Worm (Caenorhabditis elegans): Measurements from ENCODE around the gene F11A5.18.

F11A5.18 gene

DNA sequence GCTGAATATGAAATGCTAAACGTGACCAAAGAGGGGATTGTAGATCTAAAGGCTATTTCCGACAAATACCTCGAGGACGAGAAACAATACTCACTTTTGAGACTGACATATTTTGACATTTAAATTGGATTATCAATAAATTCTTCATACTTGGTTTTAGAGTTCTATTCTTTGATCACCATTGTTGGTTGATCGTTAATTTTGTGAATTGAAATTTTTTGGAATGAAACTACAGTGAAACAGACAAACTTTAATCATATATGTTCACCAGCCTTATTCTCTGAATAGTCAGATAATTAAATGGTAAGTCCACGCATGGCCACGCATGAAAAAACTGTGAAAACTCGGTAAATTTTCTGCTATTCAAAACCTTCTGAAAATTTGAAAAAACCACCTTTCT lies at the start of gene F11A5.18:
Gene F11A5.18 (plus strand): TSS at position 301 of the 400 bp plus-strand sequence.
- TF ChIP-seq dao-5 (tag; optimal IDR thresholded peaks at IDR 0.05) = no peak
- TF ChIP-seq him-1 (tag; optimal IDR thresholded peaks at IDR 0.05) = no peak
- no peak for TF ChIP-seq W03F9.2 (tag; optimal IDR thresholded peaks at IDR 0.05)

DNA sequence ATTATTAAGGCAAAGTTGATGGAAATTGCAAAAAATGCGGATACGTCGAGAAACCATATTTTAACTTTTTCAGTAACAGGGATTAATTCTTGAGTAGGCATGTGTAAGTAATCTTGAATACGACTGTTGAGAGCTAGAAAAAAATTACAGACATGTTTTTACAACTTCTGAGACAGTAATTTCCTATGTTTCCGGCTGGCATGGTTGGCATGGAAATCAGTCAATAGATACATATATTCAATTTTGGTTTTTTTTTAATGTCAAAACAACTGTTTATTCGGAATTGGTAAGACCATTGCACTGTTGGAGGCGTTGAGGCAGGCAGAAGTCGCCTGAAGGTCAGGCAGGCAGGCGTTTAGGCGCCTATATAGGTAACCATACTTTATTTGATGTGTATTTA lies 49.3 kb upstream of the F11A5.18 start, which contains the start of gene str-254:
Gene str-254 (minus strand): TSS at position 101 of the 400 bp plus-strand sequence.
- TF ChIP-seq him-1 (tag; optimal IDR thresholded peaks at IDR 0.05) = no peak
- TF ChIP-seq dao-5 (tag; optimal IDR thresholded peaks at IDR 0.05) = no peak
- TF ChIP-seq W03F9.2 (tag; optimal IDR thresholded peaks at IDR 0.05) = no peak

DNA sequence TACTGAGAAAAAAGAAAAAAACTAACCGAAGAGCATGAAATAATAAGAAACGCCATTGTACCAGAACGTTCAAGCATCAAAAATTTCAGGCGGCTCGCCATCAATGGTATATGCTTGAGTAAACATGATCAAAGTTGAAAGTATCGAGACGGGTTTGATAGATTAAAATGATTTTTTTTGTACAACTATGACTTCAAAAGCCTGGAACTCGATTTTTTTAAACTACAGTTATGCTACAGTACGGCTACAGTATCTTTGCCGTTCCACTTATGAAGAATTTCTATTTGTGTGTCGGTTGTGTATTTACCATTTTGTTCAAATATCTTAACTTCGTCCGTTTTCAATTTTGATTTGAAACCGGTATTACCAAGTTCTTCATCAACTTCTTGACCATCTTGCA lies 47.6 kb upstream of the F11A5.18 start, which contains the start of gene str-97:
Gene str-97 (minus strand): TSS at position 101 of the 400 bp plus-strand sequence.
- TF ChIP-seq him-1 (tag; optimal IDR thresholded peaks at IDR 0.05) (no peak), W03F9.2 (tag; optimal IDR thresholded peaks at IDR 0.05) (no peak), dao-5 (tag; optimal IDR thresholded peaks at IDR 0.05) (no peak)

DNA sequence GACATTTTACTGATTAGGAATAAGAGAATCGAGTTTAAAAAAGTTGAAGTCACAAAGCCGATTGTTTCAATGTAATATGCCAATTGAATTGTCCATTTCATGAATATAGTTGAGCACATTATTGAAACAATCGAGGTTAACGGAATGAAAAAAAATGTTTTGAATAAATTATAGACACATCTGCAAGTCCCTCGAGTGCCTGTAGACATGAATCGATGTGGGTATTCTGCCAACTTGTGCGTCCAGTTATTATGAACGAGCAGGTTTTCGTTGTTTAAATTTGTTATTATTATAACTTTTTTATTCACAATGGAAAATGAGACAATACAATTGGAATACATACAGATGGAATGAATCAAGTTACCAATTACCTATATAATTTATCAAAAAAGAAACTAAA lies 44.3 kb upstream of the F11A5.18 start, which contains the start of gene str-99:
Gene str-99 (minus strand): TSS at position 101 of the 400 bp plus-strand sequence.
- TF ChIP-seq W03F9.2 (tag; optimal IDR thresholded peaks at IDR 0.05) (no peak), him-1 (tag; optimal IDR thresholded peaks at IDR 0.05) (no peak), dao-5 (tag; optimal IDR thresholded peaks at IDR 0.05) (no peak)

DNA sequence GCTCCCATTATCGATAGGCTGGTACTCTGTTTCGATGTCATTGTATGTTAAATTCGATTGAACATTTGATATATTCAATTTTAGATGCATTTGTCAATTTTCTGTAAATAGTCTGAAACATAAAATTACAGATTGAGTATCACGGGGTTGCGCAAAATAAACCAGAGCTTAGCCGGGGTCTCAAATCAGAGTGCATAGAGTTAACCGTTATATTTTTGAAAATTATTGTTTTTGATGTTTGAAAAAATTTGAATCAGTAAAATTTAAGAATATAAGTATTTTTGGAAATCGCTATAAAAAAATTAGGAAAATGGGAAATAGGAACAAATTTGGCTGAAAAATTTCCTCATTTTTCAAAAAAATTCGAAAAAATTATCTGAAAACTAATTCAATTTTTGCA lies 43.1 kb upstream of the F11A5.18 start, which contains the start of gene F10A3.17:
Gene F10A3.17 (minus strand): TSS at position 101 of the 400 bp plus-strand sequence.
- no peak for TF ChIP-seq dao-5 (tag; optimal IDR thresholded peaks at IDR 0.05)
- TF ChIP-seq him-1 (tag; optimal IDR thresholded peaks at IDR 0.05) = no peak
- TF ChIP-seq W03F9.2 (tag; optimal IDR thresholded peaks at IDR 0.05) = no peak

DNA sequence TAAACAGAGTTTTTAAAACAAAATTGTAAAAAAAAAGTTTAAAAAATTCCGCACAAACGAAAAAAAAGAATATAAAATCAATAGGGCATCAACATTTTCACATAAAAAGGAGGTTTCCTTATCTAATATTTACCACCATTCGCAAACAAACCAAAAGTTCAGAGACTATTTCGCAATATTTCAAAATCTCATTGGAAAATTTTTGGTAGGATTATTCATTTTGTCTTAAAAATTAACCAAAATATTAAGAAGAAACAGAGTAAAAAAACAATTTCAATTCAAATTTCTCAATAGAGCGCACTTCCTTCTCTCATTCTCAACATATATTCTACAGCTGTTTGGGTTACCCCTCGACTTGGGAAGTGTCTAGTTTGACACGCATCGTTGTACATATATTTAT lies 42.6 kb upstream of the F11A5.18 start:
- TF ChIP-seq him-1 (tag; optimal IDR thresholded peaks at IDR 0.05) (no peak), W03F9.2 (tag; optimal IDR thresholded peaks at IDR 0.05) (no peak)

DNA sequence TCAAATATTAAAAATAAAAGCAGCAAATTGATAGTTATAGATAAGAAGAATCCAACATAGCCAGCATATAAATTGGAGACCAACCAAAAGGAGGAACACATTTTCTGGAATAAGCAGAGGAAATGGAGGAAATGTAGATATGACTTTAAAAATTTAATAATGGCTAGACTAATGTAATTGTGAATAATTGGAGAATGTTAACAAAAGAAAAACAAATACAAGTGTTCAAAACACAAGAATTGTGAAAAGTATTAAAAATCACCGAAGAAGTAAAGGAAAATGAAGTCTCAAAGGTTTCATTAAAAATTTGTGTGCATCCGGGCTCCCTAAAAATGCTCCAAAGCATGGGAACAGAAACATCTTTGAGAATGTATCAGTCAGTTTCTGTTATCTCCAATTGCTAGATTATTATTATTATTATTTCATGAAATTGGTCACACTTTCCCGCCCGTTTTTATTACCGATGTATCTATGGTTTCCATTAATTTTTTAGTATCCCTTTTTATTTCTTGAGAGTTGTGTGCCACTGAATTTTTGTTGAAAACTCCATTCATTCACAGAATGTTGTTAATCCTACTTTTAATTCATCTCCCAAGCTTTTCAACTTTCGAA lies 40.5 kb upstream of the F11A5.18 start, which contains the start of the genes str-109 and F10A3.11:
Gene str-109 (minus strand): TSS at position 101 of the 612 bp plus-strand sequence.
Gene F10A3.11 (plus strand): TSS at position 562 of the 612 bp plus-strand sequence.
- TF ChIP-seq him-1 (tag; optimal IDR thresholded peaks at IDR 0.05) = no peak
- TF ChIP-seq dao-5 (tag; optimal IDR thresholded peaks at IDR 0.05) = no peak
- no peak for TF ChIP-seq W03F9.2 (tag; optimal IDR thresholded peaks at IDR 0.05)

DNA sequence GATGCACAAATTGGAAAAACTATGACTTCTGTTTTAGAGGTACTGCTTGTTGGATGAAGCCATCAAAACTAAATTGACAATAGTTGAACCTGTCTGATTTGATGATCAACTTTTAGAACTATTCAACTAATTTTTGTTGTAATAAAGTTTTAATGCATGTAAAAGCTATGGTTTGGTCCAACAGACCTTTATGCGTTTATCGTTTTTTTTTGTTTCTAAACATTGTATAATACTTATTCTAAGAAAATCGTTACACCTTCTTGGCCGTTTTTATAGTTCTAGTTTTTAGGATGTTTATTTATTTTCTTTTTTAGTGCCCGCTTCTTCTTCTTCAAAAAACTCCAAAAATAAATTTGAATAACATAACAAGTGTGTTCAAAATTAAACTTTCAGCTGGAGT lies 39.0 kb upstream of the F11A5.18 start, which contains the start of gene F10A3.12:
Gene F10A3.12 (plus strand): TSS at position 301 of the 400 bp plus-strand sequence.
- TF ChIP-seq him-1 (tag; optimal IDR thresholded peaks at IDR 0.05) (no peak), W03F9.2 (tag; optimal IDR thresholded peaks at IDR 0.05) (no peak), dao-5 (tag; optimal IDR thresholded peaks at IDR 0.05) (no peak)

DNA sequence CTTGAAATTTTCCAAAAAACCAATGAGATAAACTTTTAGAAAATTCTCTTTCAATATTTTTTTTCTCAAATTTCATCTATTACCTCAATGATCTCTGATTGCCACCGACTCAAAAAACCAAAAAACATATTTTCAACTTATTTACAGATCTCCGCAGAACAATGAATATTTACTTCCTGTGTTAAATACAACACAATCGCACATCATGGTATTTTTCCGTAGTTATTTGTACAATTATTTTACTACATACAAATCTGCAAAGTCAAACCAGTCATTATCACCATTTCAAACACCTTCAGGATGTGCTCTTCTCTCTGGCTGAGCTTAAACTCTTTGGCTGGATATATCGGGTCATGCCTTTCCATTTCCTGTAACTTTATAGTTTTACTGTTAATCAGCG lies 36.8 kb upstream of the F11A5.18 start, which contains the start of gene str-108:
Gene str-108 (plus strand): TSS at position 301 of the 400 bp plus-strand sequence.
- no peak for TF ChIP-seq him-1 (tag; optimal IDR thresholded peaks at IDR 0.05)
- TF ChIP-seq W03F9.2 (tag; optimal IDR thresholded peaks at IDR 0.05) = no peak
- TF ChIP-seq dao-5 (tag; optimal IDR thresholded peaks at IDR 0.05) = no peak

DNA sequence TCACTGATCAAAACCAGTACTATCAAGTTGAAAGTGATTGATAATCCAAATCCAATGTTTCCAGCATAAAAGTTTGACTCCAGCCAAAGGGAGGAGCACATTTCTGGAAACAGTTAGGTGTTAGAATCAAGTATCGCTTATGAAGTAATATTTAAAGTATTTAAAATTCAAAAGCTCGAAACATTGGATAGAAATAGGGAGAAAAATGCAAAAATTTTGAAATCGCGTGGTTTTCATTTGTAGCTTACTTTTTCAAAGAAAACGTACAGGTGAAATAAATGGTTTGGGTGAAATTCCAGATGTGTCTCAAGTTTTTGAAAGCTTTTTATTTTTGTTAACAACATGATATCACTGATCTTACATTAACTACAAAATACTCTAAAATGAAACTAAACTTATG lies 33.7 kb upstream of the F11A5.18 start, which contains the start of gene str-111:
Gene str-111 (minus strand): TSS at position 101 of the 400 bp plus-strand sequence.
- no peak for TF ChIP-seq him-1 (tag; optimal IDR thresholded peaks at IDR 0.05)
- no peak for TF ChIP-seq W03F9.2 (tag; optimal IDR thresholded peaks at IDR 0.05)
- no peak for TF ChIP-seq dao-5 (tag; optimal IDR thresholded peaks at IDR 0.05)

DNA sequence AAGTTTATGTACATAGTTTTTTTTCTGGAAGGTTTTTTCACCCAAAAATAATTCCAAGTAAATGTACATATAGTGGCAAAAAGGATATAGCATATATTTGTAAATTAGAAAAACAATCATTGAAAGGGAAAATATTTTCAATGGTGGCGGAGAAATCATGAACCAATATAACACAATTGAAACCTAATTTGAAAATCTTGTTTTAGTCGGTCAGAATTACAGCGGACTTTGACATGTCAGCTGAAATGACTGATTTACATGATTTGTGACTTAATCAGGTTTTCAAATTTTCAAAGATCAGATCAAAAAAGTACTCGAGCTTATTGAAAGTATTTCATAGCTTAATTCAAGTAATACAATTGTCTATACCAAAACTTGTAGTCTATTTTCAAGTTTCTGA lies 31.0 kb upstream of the F11A5.18 start, which contains the start of gene K05D4.9:
Gene K05D4.9 (minus strand): TSS at position 101 of the 400 bp plus-strand sequence.
- TF ChIP-seq dao-5 (tag; optimal IDR thresholded peaks at IDR 0.05) (no peak), W03F9.2 (tag; optimal IDR thresholded peaks at IDR 0.05) (no peak), him-1 (tag; optimal IDR thresholded peaks at IDR 0.05) (no peak)

DNA sequence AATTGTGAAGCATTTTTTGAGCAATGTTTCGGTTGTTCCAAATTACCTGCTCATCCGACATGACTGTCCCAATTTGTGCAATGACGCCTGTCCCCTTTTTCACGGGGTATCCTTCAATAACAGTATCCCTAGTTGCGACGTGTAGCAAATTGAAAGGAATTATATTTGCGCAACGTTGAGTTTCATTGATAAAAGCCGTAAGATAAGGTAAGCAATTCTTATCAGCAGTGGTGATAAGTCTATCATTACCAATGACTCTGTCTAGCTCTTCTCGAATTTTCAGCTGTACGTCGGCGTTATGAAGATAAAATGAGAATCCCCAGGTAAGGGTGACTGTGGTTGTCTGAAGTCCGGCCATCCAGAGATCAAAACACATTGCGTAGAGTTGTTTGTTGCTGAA lies 28.6 kb upstream of the F11A5.18 start:
- no peak for TF ChIP-seq dao-5 (tag; optimal IDR thresholded peaks at IDR 0.05)
- no peak for TF ChIP-seq him-1 (tag; optimal IDR thresholded peaks at IDR 0.05)
- TF ChIP-seq W03F9.2 (tag; optimal IDR thresholded peaks at IDR 0.05) = no peak

DNA sequence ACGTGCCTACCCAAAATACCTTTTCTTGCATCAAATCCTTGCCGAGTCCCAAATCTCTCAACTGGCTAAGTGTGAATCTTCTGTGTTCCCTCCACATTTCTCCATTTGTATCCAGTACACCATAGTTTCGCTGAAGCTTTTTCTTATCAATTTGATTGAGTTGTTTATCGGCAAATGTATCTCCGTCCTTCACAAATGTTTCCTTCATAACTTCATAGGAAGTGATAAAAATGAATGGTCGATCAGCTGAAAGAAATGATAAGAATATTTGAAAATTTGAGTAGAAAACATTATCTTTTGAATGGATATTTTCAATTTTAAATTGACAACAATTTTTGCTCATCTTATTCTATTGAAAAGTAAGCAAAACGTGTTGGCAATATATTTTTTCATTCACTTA lies 27.5 kb upstream of the F11A5.18 start:
- TF ChIP-seq him-1 (tag; optimal IDR thresholded peaks at IDR 0.05) (no peak), W03F9.2 (tag; optimal IDR thresholded peaks at IDR 0.05) (no peak), dao-5 (tag; optimal IDR thresholded peaks at IDR 0.05) (no peak)

DNA sequence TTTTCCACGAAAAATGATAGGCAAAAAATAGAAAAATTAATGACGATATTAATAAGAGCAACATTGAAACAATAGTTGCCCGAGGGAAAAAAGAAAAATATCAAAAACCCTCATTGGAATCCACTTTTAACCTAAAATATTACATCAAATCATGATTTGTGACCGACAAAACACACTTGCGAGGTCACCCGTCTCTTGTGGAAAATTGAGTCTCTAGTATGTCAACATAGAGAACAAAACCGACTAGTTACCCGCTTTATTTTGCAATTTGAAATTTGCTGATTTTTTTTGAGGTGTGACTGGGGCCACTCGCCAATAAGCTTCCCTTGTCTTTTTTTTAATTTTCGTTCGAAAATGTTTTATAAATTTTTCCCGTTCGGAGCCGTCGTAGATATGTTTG lies 27.0 kb upstream of the F11A5.18 start, which contains the start of gene cyp-33D1:
Gene cyp-33D1 (minus strand): TSS at position 101 of the 400 bp plus-strand sequence.
- no peak for TF ChIP-seq W03F9.2 (tag; optimal IDR thresholded peaks at IDR 0.05)
- TF ChIP-seq dao-5 (tag; optimal IDR thresholded peaks at IDR 0.05) = no peak
- no peak for TF ChIP-seq him-1 (tag; optimal IDR thresholded peaks at IDR 0.05)

All from whole organism, L4/young adult.